Fruit fly (Drosophila melanogaster) whole organism, prepupa: ENCODE measurements around the gene stai.

ENCODE experiments used
- Blimp-1 ChIP-seq: fragments of 200-800 bp; sonication (Bioruptor generic); optimal IDR thresholded peaks from 3 replicates; lab custom pipeline; 2017; ENCODE audit warnings: missing biosample characterization, missing genetic modification characterization, mild to moderate bottlenecking, moderate library complexity, missing genetic modification reagents
- CG10631 ChIP-seq: fragments of 200-800 bp; sonication (Bioruptor generic); optimal IDR thresholded peaks from 2 replicates; lab custom pipeline; 2016; ENCODE audit warnings: missing biosample characterization, missing genetic modification characterization
- CG10669 ChIP-seq: fragments of 200-800 bp; sonication (Bioruptor generic); optimal IDR thresholded peaks from 3 replicates; lab custom pipeline; 2018; ENCODE audit warnings: missing biosample characterization, mild to moderate bottlenecking, missing genetic modification characterization, moderate library complexity
- CG11902 ChIP-seq: fragments of 200-800 bp; sonication (Bioruptor generic); optimal IDR thresholded peaks from 3 replicates; lab custom pipeline; 2016; ENCODE audit warnings: missing biosample characterization, missing genetic modification characterization
- CG15336 ChIP-seq: fragments of 200-800 bp; sonication (Bioruptor generic); IDR thresholded peaks from 2 replicates; pipeline ENCODE4 v1.3.6; 2022; ENCODE audit warnings: missing biosample characterization, missing genetic modification characterization
- CG1621 ChIP-seq: fragments of 200-800 bp; sonication (Bioruptor generic); optimal IDR thresholded peaks from 3 replicates; lab custom pipeline; 2018; ENCODE audit warnings: missing biosample characterization, mild to moderate bottlenecking, missing genetic modification characterization
- CG16779 ChIP-seq: fragments of 200-800 bp; sonication (Bioruptor generic); optimal IDR thresholded peaks from 3 replicates; lab custom pipeline; 2017; ENCODE audit warnings: missing biosample characterization, mild to moderate bottlenecking, missing genetic modification characterization
- CG3032 ChIP-seq: fragments of 200-800 bp; optimal IDR thresholded peaks from 2 replicates; lab custom pipeline; 2019; ENCODE audit warnings: missing biosample characterization, mild to moderate bottlenecking, missing genetic modification characterization, moderate library complexity
- CG31627 ChIP-seq: fragments of 200-800 bp; sonication (Bioruptor generic); optimal IDR thresholded peaks from 3 replicates; lab custom pipeline; 2016; ENCODE audit warnings: missing biosample characterization, missing genetic modification characterization
- CG32006 ChIP-seq: fragments of 200-800 bp; sonication (Bioruptor generic); optimal IDR thresholded peaks from 3 replicates; lab custom pipeline; 2017; ENCODE audit warnings: missing biosample characterization, mild to moderate bottlenecking, missing genetic modification characterization
- CG34406 ChIP-seq: fragments of 200-800 bp; sonication (Bioruptor generic); optimal IDR thresholded peaks from 3 replicates; lab custom pipeline; 2016; ENCODE audit warnings: missing biosample characterization, missing genetic modification characterization
- CG3919 ChIP-seq: fragments of 200-800 bp; sonication (Bioruptor generic); optimal IDR thresholded peaks from 3 replicates; lab custom pipeline; 2016; ENCODE audit warnings: missing biosample characterization, missing genetic modification characterization
- CG4318 ChIP-seq: fragments of 200-800 bp; sonication (Bioruptor generic); optimal IDR thresholded peaks from 3 replicates; lab custom pipeline; 2017; ENCODE audit warnings: missing biosample characterization, mild to moderate bottlenecking, missing genetic modification characterization
- CG6163 ChIP-seq: fragments of 200-800 bp; sonication (Bioruptor generic); IDR thresholded peaks from 3 replicates; pipeline ENCODE4 v1.3.6; 2022; ENCODE audit warnings: missing biosample characterization, missing genetic modification characterization
- CG6792 ChIP-seq: fragments of 200-800 bp; sonication (Bioruptor generic); optimal IDR thresholded peaks from 3 replicates; lab custom pipeline; 2016; ENCODE audit warnings: missing biosample characterization, missing genetic modification characterization
- CG6808 ChIP-seq: fragments of 200-800 bp; sonication (Bioruptor generic); optimal IDR thresholded peaks from 3 replicates; lab custom pipeline; 2017; ENCODE audit warnings: missing biosample characterization, missing genetic modification characterization, mild to moderate bottlenecking, moderate library complexity, missing genetic modification reagents
- CG6854 ChIP-seq: fragments of 200-800 bp; sonication (Bioruptor generic); optimal IDR thresholded peaks from 2 replicates; lab custom pipeline; 2017; ENCODE audit warnings: missing biosample characterization, mild to moderate bottlenecking, missing genetic modification characterization
- CG7368 ChIP-seq: fragments of 200-800 bp; sonication (Bioruptor generic); optimal IDR thresholded peaks from 3 replicates; lab custom pipeline; 2016; ENCODE audit warnings: missing biosample characterization, missing genetic modification characterization
- CG8119 ChIP-seq: fragments of 200-800 bp; sonication (Bioruptor generic); IDR thresholded peaks from 3 replicates; pipeline ENCODE4 v1.3.6; 2022; ENCODE audit warnings: missing biosample characterization, missing genetic modification characterization
- CG8319 ChIP-seq: fragments of 200-800 bp; sonication (Bioruptor generic); optimal IDR thresholded peaks from 3 replicates; lab custom pipeline; 2016; ENCODE audit warnings: missing biosample characterization, missing genetic modification characterization
- CG8632 ChIP-seq: fragments of 200-800 bp; sonication (Bioruptor generic); optimal IDR thresholded peaks from 3 replicates; lab custom pipeline; 2016; ENCODE audit warnings: missing biosample characterization, missing genetic modification characterization
- Eip75B ChIP-seq: fragments of 200-800 bp; sonication (Bioruptor generic); optimal IDR thresholded peaks from 3 replicates; lab custom pipeline; 2016; ENCODE audit warnings: missing biosample characterization, missing genetic modification characterization
- Eip78C ChIP-seq: fragments of 200-800 bp; sonication (Bioruptor generic); peaks from one replicate; lab custom pipeline; 2016; ENCODE audit warnings: missing biosample characterization, missing genetic modification characterization
- Eip93F ChIP-seq: fragments of 200-800 bp; sonication (Bioruptor generic); optimal IDR thresholded peaks from 2 replicates; lab custom pipeline; 2016; ENCODE audit warnings: missing biosample characterization, mild to moderate bottlenecking, missing genetic modification characterization
- Ets21C ChIP-seq: fragments of 200-800 bp; sonication (Bioruptor generic); optimal IDR thresholded peaks from 3 replicates; lab custom pipeline; 2016; ENCODE audit warnings: missing biosample characterization, missing genetic modification characterization
- Ets96B ChIP-seq: fragments of 200-800 bp; optimal IDR thresholded peaks from 2 replicates; lab custom pipeline; 2019; ENCODE audit warnings: missing biosample characterization, mild to moderate bottlenecking, missing genetic modification characterization, moderate library complexity
- Gug ChIP-seq: fragments of 200-800 bp; sonication (Bioruptor generic); IDR thresholded peaks from 2 replicates; pipeline ENCODE4 v1.3.6; 2022; ENCODE audit warnings: missing biosample characterization, missing genetic modification characterization
- Hr38 ChIP-seq: sonication (Bioruptor generic); optimal IDR thresholded peaks from 2 replicates; lab custom pipeline; 2016; ENCODE audit warnings: missing biosample characterization, missing genetic modification characterization
- Hr39 ChIP-seq: fragments of 200-800 bp; sonication (Bioruptor generic); optimal IDR thresholded peaks from 2 replicates; lab custom pipeline; 2016; ENCODE audit warnings: missing biosample characterization, missing genetic modification characterization
- Lpt ChIP-seq: fragments of 200-800 bp; sonication (Bioruptor generic); optimal IDR thresholded peaks from 3 replicates; lab custom pipeline; 2016; ENCODE audit warnings: missing biosample characterization, missing genetic modification characterization
- Met ChIP-seq: fragments of 200-800 bp; sonication (Bioruptor generic); optimal IDR thresholded peaks from 3 replicates; lab custom pipeline; 2016; ENCODE audit warnings: missing biosample characterization, missing genetic modification characterization
- OdsH ChIP-seq: fragments of 200-800 bp; sonication (Bioruptor generic); optimal IDR thresholded peaks from 3 replicates; lab custom pipeline; 2016; ENCODE audit warnings: missing biosample characterization, missing genetic modification characterization
- Smox ChIP-seq: fragments of 200-800 bp; sonication (Bioruptor generic); optimal IDR thresholded peaks from 3 replicates; lab custom pipeline; 2016; ENCODE audit warnings: missing biosample characterization, missing genetic modification characterization
- Sox102F ChIP-seq: fragments of 200-800 bp; sonication (Bioruptor generic); optimal IDR thresholded peaks from 2 replicates; lab custom pipeline; 2016; ENCODE audit warnings: missing biosample characterization, mild to moderate bottlenecking, missing genetic modification characterization
- Sox14 ChIP-seq: fragments of 200-800 bp; sonication (Bioruptor generic); optimal IDR thresholded peaks from 3 replicates; lab custom pipeline; 2016; ENCODE audit warnings: missing biosample characterization, missing genetic modification characterization
- Sox15 ChIP-seq: fragments of 200-800 bp; sonication (Bioruptor generic); optimal IDR thresholded peaks from 3 replicates; lab custom pipeline; 2016; ENCODE audit warnings: missing biosample characterization, missing genetic modification characterization
- achi ChIP-seq: fragments of 200-800 bp; sonication (Bioruptor generic); optimal IDR thresholded peaks from 3 replicates; lab custom pipeline; 2016; ENCODE audit warnings: missing biosample characterization, missing genetic modification characterization
- acj6 ChIP-seq: fragments of 200-800 bp; sonication (Bioruptor generic); optimal IDR thresholded peaks from 3 replicates; lab custom pipeline; 2016; ENCODE audit warnings: missing biosample characterization, missing genetic modification characterization
- cyc ChIP-seq: fragments of 200-800 bp; sonication (Bioruptor generic); optimal IDR thresholded peaks from 3 replicates; lab custom pipeline; 2016; ENCODE audit warnings: missing biosample characterization, missing genetic modification characterization
- dac ChIP-seq: fragments of 200-800 bp; sonication (Bioruptor generic); optimal IDR thresholded peaks from 2 replicates; lab custom pipeline; 2017; ENCODE audit warnings: missing biosample characterization, mild to moderate bottlenecking, missing genetic modification characterization
- dsx ChIP-seq: fragments of 200-800 bp; optimal IDR thresholded peaks from 3 replicates; lab custom pipeline; 2019; ENCODE audit warnings: missing biosample characterization, mild to moderate bottlenecking, missing genetic modification characterization, moderate library complexity; ENCODE audit not compliant: poor library complexity, severe bottlenecking
- eg ChIP-seq: fragments of 200-800 bp; sonication (Bioruptor generic); IDR thresholded peaks from 3 replicates; pipeline ENCODE4 v1.3.6; 2022; ENCODE audit warnings: missing biosample characterization, missing genetic modification characterization
- esn ChIP-seq: fragments of 200-800 bp; sonication (Bioruptor generic); optimal IDR thresholded peaks from 2 replicates; lab custom pipeline; 2016; ENCODE audit warnings: missing biosample characterization, mild to moderate bottlenecking, missing genetic modification characterization, moderate library complexity
- fd59A ChIP-seq: fragments of 200-800 bp; sonication (Bioruptor generic); optimal IDR thresholded peaks from 2 replicates; lab custom pipeline; 2017; ENCODE audit warnings: missing biosample characterization, mild to moderate bottlenecking, missing genetic modification characterization, missing genetic modification reagents
- lz ChIP-seq: fragments of 200-800 bp; sonication (Bioruptor generic); optimal IDR thresholded peaks from 3 replicates; lab custom pipeline; 2016; ENCODE audit warnings: missing biosample characterization, missing genetic modification characterization
- net ChIP-seq: fragments of 200-800 bp; sonication (Bioruptor generic); optimal IDR thresholded peaks from 3 replicates; lab custom pipeline; 2016; ENCODE audit warnings: missing biosample characterization, missing genetic modification characterization
- pdm3 ChIP-seq: fragments of 200-800 bp; sonication (Bioruptor generic); optimal IDR thresholded peaks from 3 replicates; lab custom pipeline; 2016; ENCODE audit warnings: missing biosample characterization, missing genetic modification characterization
- salr ChIP-seq, 2 experiments: fragments of 200-800 bp; sonication (Bioruptor generic); optimal IDR thresholded peaks; 3 replicates each; lab custom pipeline; 2016 to 2018; ENCODE audit warnings: missing biosample characterization in 2 of 2, missing genetic modification characterization in 2 of 2, mild to moderate bottlenecking in 1 of 2
- ss ChIP-seq, 2 experiments: fragments of 200-800 bp; sonication (Bioruptor generic); optimal IDR thresholded peaks; 2 replicates in 1 of 2; 3 replicates in 1 of 2; lab custom pipeline; 2017 to 2018; ENCODE audit warnings: mild to moderate bottlenecking in 2 of 2, missing biosample characterization in 2 of 2, missing genetic modification characterization in 2 of 2, moderate library complexity in 1 of 2
- svp ChIP-seq: fragments of 200-800 bp; sonication (Bioruptor generic); peaks from one replicate; lab custom pipeline; 2016; ENCODE audit warnings: missing biosample characterization, missing genetic modification characterization
- topi ChIP-seq: fragments of 200-800 bp; sonication (Bioruptor generic); optimal IDR thresholded peaks from 3 replicates; lab custom pipeline; 2016; ENCODE audit warnings: missing biosample characterization, missing genetic modification characterization
- vri ChIP-seq: fragments of 200-800 bp; sonication (Bioruptor generic); optimal IDR thresholded peaks from 3 replicates; lab custom pipeline; 2016; ENCODE audit warnings: missing biosample characterization, mild to moderate bottlenecking, missing genetic modification characterization

Gene stai

DNA sequence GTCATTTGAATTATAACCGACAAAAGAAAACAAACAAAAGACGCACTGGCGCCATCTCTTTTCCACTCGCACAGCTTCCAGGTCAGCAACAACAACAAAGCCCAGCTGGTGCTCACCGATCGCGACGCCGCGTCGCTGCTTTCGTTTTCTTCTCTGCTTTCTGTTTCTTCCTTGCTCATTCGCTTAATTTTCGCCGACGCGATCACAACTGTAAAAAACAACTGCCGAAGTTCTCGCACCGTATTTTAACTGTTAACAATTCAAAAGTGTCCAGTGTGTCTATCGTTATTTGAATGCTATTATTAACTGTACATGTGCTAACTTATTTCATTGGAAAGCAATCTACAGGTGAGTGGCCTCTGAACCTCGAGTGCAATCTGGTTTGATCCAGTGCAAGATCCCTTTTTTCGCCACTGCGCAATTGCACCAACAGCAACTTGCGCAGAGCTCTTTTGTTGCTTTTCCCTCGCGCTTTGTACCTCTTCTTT lies at the start of gene stai:
Gene stai, plus strand, starts transcription at position 176 of the 488 bp plus-strand sequence.
- TF ChIP-seq pdm3 (GFP tag; lab: Kevin White, UChicago) (no peak), Lpt (GFP tag; lab: Kevin White, UChicago) (peak; percentile 4), CG3919 (GFP tag; lab: Kevin White, UChicago) (peak; percentile 57), eg (peak; percentile 54), CG6792 (no peak), svp (GFP tag; lab: Kevin White, UChicago) (peak; percentile 93), CG8632 (GFP tag; lab: Kevin White, UChicago) (no peak), ss (GFP tag; optimal IDR thresholded peaks at IDR 0.05; lab: Kevin White, UChicago) (peak; percentile 59 to 74), Hr39 (GFP tag; lab: Kevin White, UChicago) (no peak), vri (GFP tag; lab: Kevin White, UChicago) (no peak), CG15336 (GFP tag; lab: Robert Waterston, UW) (peak; percentile 25; the same call in 1 of the 2 replicates), topi (GFP tag; lab: Kevin White, UChicago) (peak; percentile 34), Blimp-1 (peak; percentile 88), Met (GFP tag; lab: Kevin White, UChicago) (peak; percentile 17), CG10669 (no peak), dac (GFP tag; lab: Kevin White, UChicago) (peak; percentile 21), CG34406 (GFP tag; lab: Kevin White, UChicago) (no peak), Ets96B (tag; lab: Kevin White, UChicago) (no peak), cyc (GFP tag; lab: Kevin White, UChicago) (no peak), CG8119 (GFP tag; lab: Robert Waterston, UW) (peak; percentile 39; the same call in 1 of the 3 replicates), Eip75B (GFP tag; lab: Kevin White, UChicago) (peak; percentile 42), CG6163 (peak; percentile 83; the same call in 2 of the 3 replicates), Sox102F (peak; percentile 47), esn (GFP tag; lab: Kevin White, UChicago) (peak; percentile 45), CG10631 (no peak), Eip78C (GFP tag; lab: Kevin White, UChicago) (peak; percentile 86), acj6 (GFP tag; lab: Kevin White, UChicago) (no peak), Sox15 (no peak), CG31627 (no peak), net (GFP tag; lab: Kevin White, UChicago) (peak; percentile 41), OdsH (GFP tag; lab: Kevin White, UChicago) (no peak), Gug (GFP tag; lab: Robert Waterston, UW) (no peak), CG1621 (peak; percentile 24), Smox (GFP tag; lab: Kevin White, UChicago) (no peak), CG11902 (no peak), Ets21C (GFP tag; lab: Kevin White, UChicago) (no peak), fd59A (GFP tag; lab: Kevin White, UChicago) (no peak), Sox14 (GFP tag; lab: Kevin White, UChicago) (peak; percentile 56), dsx (peak; percentile 58), CG4318 (GFP tag; lab: Kevin White, UChicago) (no peak), CG6854 (GFP tag; lab: Kevin White, UChicago) (peak; percentile 68), Eip93F (GFP tag; lab: Kevin White, UChicago) (no peak), CG7368 (peak; percentile 17), CG32006 (GFP tag; lab: Kevin White, UChicago) (peak; percentile 11), Hr38 (GFP tag; lab: Kevin White, UChicago) (no peak), salr (GFP tag; optimal IDR thresholded peaks at IDR 0.05; lab: Kevin White, UChicago) (peak in 1 of 2 experiments; percentile 15), achi (GFP tag; lab: Kevin White, UChicago) (peak; percentile 15), CG16779 (tag; lab: Kevin White, UChicago) (no peak), CG8319 (GFP tag; lab: Kevin White, UChicago) (no peak), CG6808 (peak; percentile 66), CG3032 (tag; lab: Kevin White, UChicago) (no peak), lz (GFP tag; lab: Kevin White, UChicago) (peak; percentile 13)
